Worm (Caenorhabditis elegans) whole organism, midembryonic: Measurements from ENCODE around the gene srv-2.

Source experiments
- T22C8.4 ChIP-seq: fragments of 200-800 bp; sonication (Bioruptor generic); IDR thresholded peaks from 2 replicates; pipeline ENCODE4 v1.3.6; 2022; ENCODE audit warnings: missing genetic modification characterization, missing compliant biosample characterization
- cog-1 ChIP-seq: sonication (generic microtip); optimal IDR thresholded peaks from 2 replicates; lab custom pipeline; 2016; ENCODE audit warnings: missing genetic modification characterization, missing compliant biosample characterization
- flt-1 ChIP-seq: fragments of 200-800 bp; sonication (Bioruptor generic); IDR thresholded peaks from 2 replicates; pipeline ENCODE4 v1.3.6; 2022; ENCODE audit warnings: missing genetic modification characterization, missing compliant biosample characterization
- klf-2 ChIP-seq: fragments of 200-800 bp; sonication (Bioruptor generic); conservative IDR thresholded peaks from 2 replicates; pipeline ENCODE4 v1.3.6; 2022; ENCODE audit warnings: missing genetic modification reagents, missing genetic modification characterization, missing compliant biosample characterization
- med-1 ChIP-seq: sonication (generic microtip); optimal IDR thresholded peaks from 2 replicates; lab custom pipeline; 2017; ENCODE audit warnings: missing genetic modification characterization, mild to moderate bottlenecking, missing compliant biosample characterization, antibody characterized with exemption, missing genetic modification reagents; ENCODE audit not compliant: insufficient read depth
- ref-1 ChIP-seq: fragments of 200-800 bp; sonication (Bioruptor generic); conservative IDR thresholded peaks from 2 replicates; pipeline ENCODE4 v1.3.6; 2022; ENCODE audit warnings: missing genetic modification reagents, missing genetic modification characterization, missing compliant biosample characterization
- tab-1 ChIP-seq: fragments of 200-800 bp; sonication (Bioruptor generic); IDR thresholded peaks from 2 replicates; pipeline ENCODE4 v1.3.6; 2022; ENCODE audit warnings: missing genetic modification characterization, missing compliant biosample characterization
- ztf-23 ChIP-seq: fragments of 200-800 bp; sonication (Bioruptor generic); IDR thresholded peaks from 2 replicates; pipeline ENCODE4 v1.3.6; 2022; ENCODE audit warnings: missing genetic modification reagents, missing genetic modification characterization, missing compliant biosample characterization
- ztf-29 ChIP-seq: fragments of 200-800 bp; sonication (Bioruptor generic); IDR thresholded peaks from 2 replicates; pipeline ENCODE4 v1.3.6; 2022; ENCODE audit warnings: missing genetic modification reagents, missing genetic modification characterization, missing compliant biosample characterization

Gene srv-2

DNA sequence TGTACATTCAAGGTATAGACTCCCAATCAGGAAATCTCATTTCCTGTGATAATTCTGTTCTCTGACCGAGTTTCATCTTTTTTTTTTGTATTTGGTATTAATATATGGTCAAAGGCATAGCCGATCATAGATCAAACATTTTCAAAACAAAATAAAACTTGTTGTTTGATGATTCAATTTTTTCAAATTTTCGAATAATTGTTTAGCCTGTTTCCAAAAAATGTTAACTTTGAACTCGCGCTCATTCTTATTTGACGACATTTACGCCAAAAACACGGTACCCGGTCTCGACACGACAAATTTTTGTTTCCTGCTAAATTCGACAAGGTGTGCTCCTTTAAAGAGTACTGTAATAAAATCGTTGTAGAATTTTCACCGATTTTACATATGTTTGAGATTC is 6.7 kb upstream of the srv-2 start:
- no peak for TF ChIP-seq ztf-23
- no peak for TF ChIP-seq T22C8.4 (GFP tag; lab: Robert Waterston, UW)
- TF ChIP-seq tab-1 (GFP tag; lab: Robert Waterston, UW) = no peak
- TF ChIP-seq med-1 (GFP tag; lab: Kevin White, UChicago) = no peak
- TF ChIP-seq ref-1 (GFP tag; lab: Robert Waterston, UW) = no peak
- TF ChIP-seq klf-2 (GFP tag; lab: Robert Waterston, UW) = no peak

DNA sequence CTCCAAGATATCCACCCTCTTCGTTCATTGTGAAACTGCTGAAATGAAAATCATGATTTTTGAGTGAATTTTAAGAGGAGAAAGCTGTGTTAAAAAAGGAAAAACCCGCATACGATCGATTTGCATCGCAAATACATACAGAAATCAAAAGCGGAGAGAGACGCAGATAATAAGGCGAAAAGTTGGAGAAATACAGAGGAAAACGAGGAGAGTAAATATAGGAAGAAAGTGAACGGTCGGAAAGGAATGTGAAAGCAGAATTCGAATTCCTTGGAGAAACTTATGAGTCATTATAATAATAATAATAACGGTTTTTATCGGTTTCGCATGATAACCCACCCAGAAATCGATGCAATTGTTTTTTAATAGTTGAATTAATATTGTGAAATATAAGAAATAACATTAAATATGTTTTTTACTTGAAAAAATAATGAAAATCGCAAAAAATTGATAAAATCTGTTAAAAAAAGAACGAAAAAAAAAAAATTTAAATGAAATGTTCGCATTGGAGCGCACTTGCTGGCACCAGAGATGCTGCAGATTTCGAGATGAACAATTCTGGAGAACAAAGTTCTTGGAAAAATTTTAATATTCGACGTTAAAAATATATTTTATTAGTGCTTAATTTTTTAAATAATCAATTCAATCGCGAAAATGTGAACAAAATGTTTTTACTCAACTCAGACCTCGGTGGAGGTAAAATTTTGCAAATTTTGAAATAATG is 5.3 kb upstream of the srv-2 start, which contains the start of gene ccm-3:
TSS of gene ccm-3 (minus strand) at position 38 of the 724 bp plus-strand sequence.
- TF ChIP-seq klf-2 (GFP tag; lab: Robert Waterston, UW) = no peak
- TF ChIP-seq ztf-29 (GFP tag; lab: Robert Waterston, UW) = no peak
- no peak for TF ChIP-seq ztf-23
- no peak for TF ChIP-seq flt-1 (GFP tag; lab: Robert Waterston, UW)
- TF ChIP-seq ref-1 (GFP tag; lab: Robert Waterston, UW) = no peak
- no peak for TF ChIP-seq tab-1 (GFP tag; lab: Robert Waterston, UW)
- no peak for TF ChIP-seq med-1 (GFP tag; lab: Kevin White, UChicago)

ce11 chrII:10605512-10605911 is 3.4 kb upstream of the srv-2 start, which contains the start of gene taf-13:
taf-13 (minus strand) TSS chrII:10605612.
- TF ChIP-seq ref-1 (GFP tag; lab: Robert Waterston, UW) (no peak), flt-1 (GFP tag; lab: Robert Waterston, UW) (no peak), med-1 (GFP tag; lab: Kevin White, UChicago) (no peak), cog-1 (tag; lab: Kevin White, UChicago) (no peak), ztf-23 (no peak), klf-2 (GFP tag; lab: Robert Waterston, UW) (no peak), T22C8.4 (GFP tag; lab: Robert Waterston, UW) (no peak), tab-1 (GFP tag; lab: Robert Waterston, UW) (no peak), ztf-29 (GFP tag; lab: Robert Waterston, UW) (no peak)

DNA sequence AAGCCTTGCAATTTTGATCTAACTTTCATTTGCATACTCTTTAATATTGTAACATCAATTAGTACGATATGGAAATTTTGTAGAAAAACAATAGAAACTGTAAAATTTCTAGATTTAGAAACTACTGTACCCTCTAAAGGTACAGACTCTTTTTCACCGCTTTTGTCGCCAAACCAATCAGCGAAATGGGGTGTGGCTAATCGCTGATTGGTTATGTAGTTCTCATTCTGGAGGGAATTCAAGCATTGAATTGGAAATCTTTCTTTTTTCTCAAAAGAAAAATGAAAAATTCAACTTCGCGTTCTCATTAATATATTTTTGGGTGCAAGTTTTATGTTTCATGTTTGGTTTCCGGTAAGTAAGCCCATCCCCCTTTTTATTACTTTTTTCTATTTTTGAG is 1.5 kb upstream of the srv-2 start:
- no peak for TF ChIP-seq ztf-23
- TF ChIP-seq T22C8.4 (GFP tag; lab: Robert Waterston, UW) = no peak
- no peak for TF ChIP-seq cog-1 (tag; lab: Kevin White, UChicago)
- no peak for TF ChIP-seq flt-1 (GFP tag; lab: Robert Waterston, UW)
- no peak for TF ChIP-seq tab-1 (GFP tag; lab: Robert Waterston, UW)
- no peak for TF ChIP-seq ref-1 (GFP tag; lab: Robert Waterston, UW)
- no peak for TF ChIP-seq med-1 (GFP tag; lab: Kevin White, UChicago)
- no peak for TF ChIP-seq ztf-29 (GFP tag; lab: Robert Waterston, UW)
- TF ChIP-seq klf-2 (GFP tag; lab: Robert Waterston, UW) = no peak

ce11 chrII:10598970-10599369 is 3.1 kb downstream of the srv-2 start, which contains the start of gene C14A4.9:
C14A4.9 (plus strand) TSS chrII:10599337.
- TF ChIP-seq ref-1 (GFP tag; lab: Robert Waterston, UW) (no peak), ztf-23 (no peak), T22C8.4 (GFP tag; lab: Robert Waterston, UW) (no peak), ztf-29 (GFP tag; lab: Robert Waterston, UW) (no peak), flt-1 (GFP tag; lab: Robert Waterston, UW) (no peak), cog-1 (tag; lab: Kevin White, UChicago) (no peak), med-1 (GFP tag; lab: Kevin White, UChicago) (no peak), klf-2 (GFP tag; lab: Robert Waterston, UW) (no peak), tab-1 (GFP tag; lab: Robert Waterston, UW) (no peak)

ce11 chrII:10598039-10598438 is 4.0 kb downstream of the srv-2 start, which contains the start of gene C14A4.8:
C14A4.8 (minus strand) TSS chrII:10598139.
- TF ChIP-seq T22C8.4 (GFP tag; lab: Robert Waterston, UW) (no peak), ztf-29 (GFP tag; lab: Robert Waterston, UW) (no peak), ref-1 (GFP tag; lab: Robert Waterston, UW) (no peak), tab-1 (GFP tag; lab: Robert Waterston, UW) (no peak), flt-1 (GFP tag; lab: Robert Waterston, UW) (no peak), med-1 (GFP tag; lab: Kevin White, UChicago) (no peak), cog-1 (tag; lab: Kevin White, UChicago) (no peak), ztf-23 (no peak)

- no peak for TF ChIP-seq flt-1 (GFP tag; lab: Robert Waterston, UW)
- TF ChIP-seq klf-2 (GFP tag; lab: Robert Waterston, UW) = no peak
- no peak for TF ChIP-seq ref-1 (GFP tag; lab: Robert Waterston, UW)
- TF ChIP-seq ztf-29 (GFP tag; lab: Robert Waterston, UW) = no peak
- TF ChIP-seq tab-1 (GFP tag; lab: Robert Waterston, UW) = no peak
- no peak for TF ChIP-seq cog-1 (tag; lab: Kevin White, UChicago)
Measured at ce11 chrII:10596462-10596861, 5.6 kb downstream of the srv-2 start, which contains the start of gene C14A4.7. C14A4.7 (minus strand) TSS chrII:10596562.

DNA sequence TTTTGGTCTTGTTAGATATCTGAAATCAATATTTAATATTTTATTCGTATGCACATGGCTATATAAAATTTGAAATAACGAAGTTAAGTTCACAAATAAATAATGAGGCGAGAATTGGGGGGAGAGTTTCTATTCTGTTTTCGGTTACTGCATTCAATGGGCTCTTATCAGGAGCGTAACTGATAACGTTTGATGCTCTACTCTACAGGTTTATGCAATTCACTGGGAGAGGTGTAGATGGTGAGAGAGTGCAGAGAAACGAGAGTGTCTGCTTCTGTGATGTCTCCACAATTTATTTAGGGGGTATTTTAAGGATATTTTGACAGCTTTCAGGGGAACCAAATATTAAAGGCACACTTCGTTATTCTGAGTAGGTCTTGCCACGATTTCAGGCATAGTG is 7.3 kb downstream of the srv-2 start, which contains the start of gene C14A4.6:
TSS of gene C14A4.6 (minus strand) at position 19 of the 400 bp plus-strand sequence.
- TF ChIP-seq T22C8.4 (GFP tag; lab: Robert Waterston, UW) (no peak), ztf-29 (GFP tag; lab: Robert Waterston, UW) (no peak), cog-1 (tag; lab: Kevin White, UChicago) (no peak), tab-1 (GFP tag; lab: Robert Waterston, UW) (no peak), klf-2 (GFP tag; lab: Robert Waterston, UW) (no peak), ztf-23 (no peak), ref-1 (GFP tag; lab: Robert Waterston, UW) (no peak), flt-1 (GFP tag; lab: Robert Waterston, UW) (no peak), med-1 (GFP tag; lab: Kevin White, UChicago) (no peak)

- TF ChIP-seq ztf-29 (GFP tag; lab: Robert Waterston, UW) (no peak), cog-1 (tag; lab: Kevin White, UChicago) (no peak), tab-1 (GFP tag; lab: Robert Waterston, UW) (no peak), ref-1 (GFP tag; lab: Robert Waterston, UW) (no peak), T22C8.4 (GFP tag; lab: Robert Waterston, UW) (no peak), flt-1 (GFP tag; lab: Robert Waterston, UW) (no peak), ztf-23 (no peak)
Measured at ce11 chrII:10594312-10594711, 7.8 kb downstream of the srv-2 start.
